Fruit fly (Drosophila melanogaster) whole organism, embryonic: ENCODE results near the gene CG4968.
A peak's percentile ranks its signal among the peaks of the same experiment; 100 is the strongest.

Experiments used
- Antp ChIP-seq: fragments of 200-800 bp; sonication (Bioruptor generic); optimal IDR thresholded peaks from 3 replicates; lab custom pipeline; 2016; ENCODE audit warnings: missing biosample characterization, missing genetic modification characterization
- Atf-2 ChIP-seq: fragments of 200-800 bp; sonication (Bioruptor generic); optimal IDR thresholded peaks from 2 replicates; lab custom pipeline; 2016; ENCODE audit warnings: missing biosample characterization, missing genetic modification characterization
- B-H1 ChIP-seq: fragments of 200-800 bp; sonication (Bioruptor generic); IDR thresholded peaks from 3 replicates; pipeline ENCODE4 v1.3.6; 2022; ENCODE audit warnings: missing biosample characterization, missing genetic modification characterization
- CG10654 ChIP-seq: fragments of 200-800 bp; sonication (Bioruptor generic); optimal IDR thresholded peaks from 2 replicates; lab custom pipeline; 2016; ENCODE audit warnings: missing biosample characterization, missing genetic modification characterization
- CG11456 ChIP-seq: fragments of 200-800 bp; sonication (Bioruptor generic); IDR thresholded peaks from 3 replicates; pipeline ENCODE4 v1.3.6; 2022; ENCODE audit warnings: missing biosample characterization, missing genetic modification characterization
- CG12659 ChIP-seq: fragments of 200-800 bp; sonication (Bioruptor generic); optimal IDR thresholded peaks from 3 replicates; lab custom pipeline; 2017; ENCODE audit warnings: mild to moderate bottlenecking, missing biosample characterization, missing genetic modification reagents, missing genetic modification characterization
- CG15514 ChIP-seq: fragments of 200-800 bp; sonication (Bioruptor generic); optimal IDR thresholded peaks from 3 replicates; lab custom pipeline; 2017; ENCODE audit warnings: missing biosample characterization, missing genetic modification characterization, mild to moderate bottlenecking, moderate library complexity, missing genetic modification reagents
- CG15601 ChIP-seq: fragments of 200-800 bp; sonication (Bioruptor generic); optimal IDR thresholded peaks from 3 replicates; lab custom pipeline; 2019; ENCODE audit warnings: missing biosample characterization, mild to moderate bottlenecking, missing genetic modification characterization, moderate library complexity
- CG17186 ChIP-seq: fragments of 200-800 bp; sonication (Bioruptor generic); optimal IDR thresholded peaks from 3 replicates; lab custom pipeline; 2017; ENCODE audit warnings: missing biosample characterization, missing genetic modification reagents, missing genetic modification characterization
- CG18262 ChIP-seq: fragments of 200-800 bp; optimal IDR thresholded peaks from 3 replicates; lab custom pipeline; 2019; ENCODE audit warnings: missing biosample characterization, mild to moderate bottlenecking, missing genetic modification characterization, moderate library complexity
- CG3995 ChIP-seq: fragments of 200-800 bp; sonication (Bioruptor generic); optimal IDR thresholded peaks from 3 replicates; lab custom pipeline; 2016; ENCODE audit warnings: missing biosample characterization, missing genetic modification characterization
- CG4820 ChIP-seq: fragments of 200-800 bp; sonication (Bioruptor generic); optimal IDR thresholded peaks from 3 replicates; lab custom pipeline; 2016; ENCODE audit warnings: missing biosample characterization, missing genetic modification characterization
- CG6254 ChIP-seq: fragments of 200-800 bp; sonication (Bioruptor generic); optimal IDR thresholded peaks from 3 replicates; lab custom pipeline; 2017; ENCODE audit warnings: mild to moderate bottlenecking, missing biosample characterization, missing genetic modification reagents, missing genetic modification characterization
- CG6683 ChIP-seq: fragments of 200-800 bp; sonication (Bioruptor generic); optimal IDR thresholded peaks from 2 replicates; lab custom pipeline; 2017; ENCODE audit warnings: missing biosample characterization, mild to moderate bottlenecking, missing genetic modification characterization, missing genetic modification reagents
- CG7271 ChIP-seq: fragments of 200-800 bp; sonication (Bioruptor generic); optimal IDR thresholded peaks from 2 replicates; lab custom pipeline; 2018; ENCODE audit warnings: missing biosample characterization, mild to moderate bottlenecking, missing genetic modification characterization, moderate library complexity
- CG8478 ChIP-seq: fragments of >200 bp; optimal IDR thresholded peaks from 2 replicates; lab custom pipeline; 2018
- CG8944 ChIP-seq: fragments of 200-800 bp; sonication (Bioruptor generic); optimal IDR thresholded peaks from 3 replicates; lab custom pipeline; 2016; ENCODE audit warnings: missing biosample characterization, missing genetic modification characterization
- CG9609 ChIP-seq: fragments of 200-800 bp; sonication (Bioruptor generic); optimal IDR thresholded peaks from 3 replicates; lab custom pipeline; 2016; ENCODE audit warnings: missing biosample characterization, missing genetic modification characterization
- Camta ChIP-seq: fragments of 200-800 bp; sonication (Bioruptor generic); optimal IDR thresholded peaks from 2 replicates; lab custom pipeline; 2016; ENCODE audit warnings: missing biosample characterization, missing genetic modification characterization
- Dref ChIP-seq: fragments of 200-800 bp; sonication (Bioruptor generic); IDR thresholded peaks from 2 replicates; pipeline ENCODE4 v1.3.6; 2022; ENCODE audit warnings: missing biosample characterization, missing genetic modification characterization
- Ets97D ChIP-seq: fragments of 200-800 bp; sonication (Bioruptor generic); optimal IDR thresholded peaks from 3 replicates; lab custom pipeline; 2016; ENCODE audit warnings: missing biosample characterization, missing genetic modification characterization
- H2.0 ChIP-seq: fragments of 200-800 bp; sonication (Bioruptor generic); IDR thresholded peaks from 2 replicates; pipeline ENCODE4 v1.3.6; 2022; ENCODE audit warnings: missing biosample characterization, missing genetic modification characterization
- HHEX ChIP-seq: fragments of 200-800 bp; sonication (Bioruptor generic); optimal IDR thresholded peaks from 3 replicates; lab custom pipeline; 2017; ENCODE audit warnings: missing biosample characterization, mild to moderate bottlenecking, missing genetic modification characterization, missing genetic modification reagents
- HLH54F ChIP-seq: fragments of 200-800 bp; sonication (Bioruptor generic); optimal IDR thresholded peaks from 3 replicates; lab custom pipeline; 2016; ENCODE audit warnings: missing biosample characterization, missing genetic modification characterization
- HmgZ ChIP-seq: fragments of 200-800 bp; sonication (Bioruptor generic); optimal IDR thresholded peaks from 2 replicates; lab custom pipeline; 2018; ENCODE audit warnings: missing biosample characterization, mild to moderate bottlenecking, missing genetic modification characterization
- Hmr ChIP-seq: fragments of 200-800 bp; sonication (Bioruptor generic); optimal IDR thresholded peaks from 3 replicates; lab custom pipeline; 2017; ENCODE audit warnings: mild to moderate bottlenecking, missing biosample characterization, missing genetic modification reagents, missing genetic modification characterization
- Hr51 ChIP-seq, 2 experiments: fragments of 200-800 bp; sonication (Bioruptor generic); optimal IDR thresholded peaks; 2 replicates in 1 of 2; 3 replicates in 1 of 2; lab custom pipeline; 2016 to 2018; ENCODE audit warnings: missing biosample characterization in 2 of 2, missing genetic modification characterization in 2 of 2, mild to moderate bottlenecking in 1 of 2, moderate library complexity in 1 of 2
- Mad ChIP-seq: fragments of 200-800 bp; sonication (Bioruptor generic); optimal IDR thresholded peaks from 2 replicates; lab custom pipeline; 2016; ENCODE audit warnings: missing biosample characterization, missing genetic modification characterization
- Mes4 ChIP-seq: fragments of 200-800 bp; sonication (Bioruptor generic); optimal IDR thresholded peaks from 2 replicates; lab custom pipeline; 2016; ENCODE audit warnings: missing biosample characterization, missing genetic modification characterization
- Myb ChIP-seq: fragments of 200-800 bp; sonication (Bioruptor generic); optimal IDR thresholded peaks from 2 replicates; lab custom pipeline; 2016; ENCODE audit warnings: missing biosample characterization, missing genetic modification characterization
- Sry-β ChIP-seq: fragments of 200-800 bp; sonication (Bioruptor generic); optimal IDR thresholded peaks from 2 replicates; lab custom pipeline; 2018; ENCODE audit warnings: missing biosample characterization, mild to moderate bottlenecking, missing genetic modification characterization, moderate library complexity
- Sry-δ ChIP-seq: fragments of 200-800 bp; sonication (Bioruptor generic); optimal IDR thresholded peaks from 2 replicates; lab custom pipeline; 2016; ENCODE audit warnings: missing biosample characterization, missing genetic modification characterization
- Stat92E ChIP-seq, 3 experiments: fragments of >200 bp in 2 of 3; fragments of 200-800 bp in 1 of 3; sonication (Bioruptor generic) in 1 of 3; optimal IDR thresholded peaks; 2 replicates each; lab custom pipeline; 2017 to 2019; ENCODE audit warnings: missing biosample characterization in 3 of 3, missing genetic modification characterization in 3 of 3, mild to moderate bottlenecking in 1 of 3, moderate library complexity in 1 of 3
- Xbp1 ChIP-seq: fragments of 200-800 bp; sonication (Bioruptor generic); optimal IDR thresholded peaks from 3 replicates; lab custom pipeline; 2016; ENCODE audit warnings: missing biosample characterization, mild to moderate bottlenecking, missing genetic modification characterization
- btn ChIP-seq: fragments of 200-800 bp; sonication (Bioruptor generic); optimal IDR thresholded peaks from 2 replicates; lab custom pipeline; 2016; ENCODE audit warnings: missing biosample characterization, missing genetic modification characterization
- chif ChIP-seq, 2 experiments: fragments of 200-800 bp; sonication (Bioruptor generic); optimal IDR thresholded peaks; 3 replicates each; lab custom pipeline; 2016; ENCODE audit warnings: missing biosample characterization in 2 of 2, missing genetic modification characterization in 2 of 2
- chm ChIP-seq: fragments of 200-800 bp; sonication (Bioruptor generic); IDR thresholded peaks from 2 replicates; pipeline ENCODE4 v1.3.6; 2022; ENCODE audit warnings: missing biosample characterization, missing genetic modification characterization
- ci ChIP-seq: fragments of 200-800 bp; sonication (Bioruptor generic); IDR thresholded peaks from 3 replicates; pipeline ENCODE4 v1.3.6; 2022; ENCODE audit warnings: missing biosample characterization, missing genetic modification characterization
- crc ChIP-seq: fragments of 200-800 bp; sonication (Bioruptor generic); optimal IDR thresholded peaks from 2 replicates; lab custom pipeline; 2016; ENCODE audit warnings: missing biosample characterization, missing genetic modification characterization
- dysf ChIP-seq: fragments of 200-800 bp; sonication (Bioruptor generic); IDR thresholded peaks from 3 replicates; pipeline ENCODE4 v1.3.6; 2022; ENCODE audit warnings: missing biosample characterization, missing genetic modification characterization
- emc ChIP-seq: fragments of 200-800 bp; sonication (Bioruptor generic); optimal IDR thresholded peaks from 2 replicates; lab custom pipeline; 2016; ENCODE audit warnings: missing biosample characterization, missing genetic modification characterization
- fd64A ChIP-seq: fragments of 200-800 bp; sonication (Bioruptor generic); optimal IDR thresholded peaks from 3 replicates; lab custom pipeline; 2018; ENCODE audit warnings: missing biosample characterization, mild to moderate bottlenecking, missing genetic modification characterization
- hkb ChIP-seq, 2 experiments: fragments of 200-800 bp in 1 of 2; fragments of >200 bp in 1 of 2; sonication (Bioruptor generic) in 1 of 2; IDR thresholded peaks in 1 of 2; optimal IDR thresholded peaks in 1 of 2; 2 replicates each; pipeline versions ENCODE4 v1.3.6 to Lab custom; 2017 to 2022; ENCODE audit warnings: missing biosample characterization in 1 of 2, missing genetic modification characterization in 1 of 2
- pnt ChIP-seq: fragments of 200-800 bp; sonication (Bioruptor generic); optimal IDR thresholded peaks from 3 replicates; lab custom pipeline; 2016; ENCODE audit warnings: missing biosample characterization, missing genetic modification characterization
- pzg ChIP-seq: fragments of 200-800 bp; sonication (Bioruptor generic); optimal IDR thresholded peaks from 3 replicates; lab custom pipeline; 2018; ENCODE audit warnings: missing biosample characterization, mild to moderate bottlenecking, missing genetic modification characterization, moderate library complexity
- sna ChIP-seq: fragments of 200-800 bp; sonication (Bioruptor generic); IDR thresholded peaks from 2 replicates; pipeline ENCODE4 v1.3.6; 2022; ENCODE audit warnings: missing biosample characterization, missing genetic modification characterization; ENCODE audit not compliant: partially characterized antibody
- sr ChIP-seq: fragments of 200-800 bp; sonication (Bioruptor generic); IDR thresholded peaks from 3 replicates; pipeline ENCODE4 v1.3.6; 2022; ENCODE audit warnings: missing biosample characterization, missing genetic modification characterization
- wdn ChIP-seq: fragments of 200-800 bp; sonication (Bioruptor generic); IDR thresholded peaks from 2 replicates; pipeline ENCODE4 v1.3.6; 2022; ENCODE audit warnings: missing biosample characterization, missing genetic modification characterization
- zen2 ChIP-seq: fragments of 200-800 bp; sonication (Bioruptor generic); IDR thresholded peaks from 3 replicates; pipeline ENCODE4 v1.3.6; 2022; ENCODE audit warnings: missing biosample characterization, missing genetic modification characterization; ENCODE audit not compliant: partially characterized antibody
- zfh2 ChIP-seq: fragments of 200-800 bp; sonication (Bioruptor generic); optimal IDR thresholded peaks from 2 replicates; lab custom pipeline; 2016; ENCODE audit warnings: missing biosample characterization, missing genetic modification characterization

Gene CG4968

DNA sequence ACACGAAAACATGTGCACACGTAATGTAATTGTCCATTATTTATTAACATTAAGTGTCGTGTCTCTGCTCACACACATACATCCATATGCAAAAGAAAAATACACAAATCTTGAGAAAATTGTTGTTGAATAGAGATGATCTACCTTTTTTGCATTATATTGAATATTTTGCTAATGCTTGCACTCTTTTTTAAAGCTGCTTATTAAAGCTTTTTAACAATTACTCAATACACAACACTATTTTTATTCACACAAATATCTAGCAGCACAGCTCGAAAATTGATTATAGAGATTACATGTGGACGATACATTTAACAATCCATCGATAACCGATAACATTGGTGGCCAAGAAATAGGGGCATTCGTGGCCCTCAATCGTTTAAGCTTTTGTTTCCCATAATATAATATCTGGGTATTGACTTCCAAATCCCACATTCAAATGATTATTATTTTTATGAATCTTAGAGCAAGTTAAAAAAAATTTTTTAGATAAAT is 14.6 kb upstream of the CG4968 start, which contains the start of gene Ufd4 (continued):
- TF ChIP-seq Camta (peak; percentile 68), sna (GFP tag; lab: Robert Waterston, UW) (no peak), zen2 (GFP tag; lab: Robert Waterston, UW) (no peak; the same call in 2 of the 3 replicates), Stat92E (GFP tag; optimal IDR thresholded peaks at IDR 0.05; lab: Kevin White, UChicago) (peak in 1 of 3 experiments; percentile 69), HmgZ (peak; percentile 64), zfh2 (GFP tag; lab: Kevin White, UChicago) (peak; percentile 60), CG8478 (no peak), crc (GFP tag; lab: Kevin White, UChicago) (peak; percentile 28), sr (GFP tag; lab: Robert Waterston, UW) (no peak), wdn (0 out of 2 replicates have a peak, but pooled peaks have one; percentile 41), CG6254 (GFP tag; lab: Kevin White, UChicago) (peak; percentile 41), Sry-δ (GFP tag; lab: Kevin White, UChicago) (peak; percentile 87), CG9609 (GFP tag; lab: Kevin White, UChicago) (peak; percentile 16), B-H1 (GFP tag; lab: Robert Waterston, UW) (peak; percentile 46; the same call in 1 of the 3 replicates), CG15514 (GFP tag; lab: Kevin White, UChicago) (no peak), Ets97D (GFP tag; lab: Kevin White, UChicago) (peak; percentile 50), pnt (GFP tag; lab: Kevin White, UChicago) (peak; percentile 8), Hr51 (GFP tag; optimal IDR thresholded peaks at IDR 0.05; lab: Kevin White, UChicago) (peak in 1 of 2 experiments; percentile 56), H2.0 (GFP tag; lab: Robert Waterston, UW) (peak; percentile 32; the same call in 1 of the 2 replicates), CG10654 (peak; percentile 27), Hmr (no peak), CG3995 (GFP tag; lab: Kevin White, UChicago) (peak; percentile 49), Dref (GFP tag; lab: Robert Waterston, UW) (peak; percentile 81), chif (GFP tag; optimal IDR thresholded peaks at IDR 0.05; lab: Kevin White, UChicago) (peak; percentile 16 to 49), dysf (GFP tag; lab: Robert Waterston, UW) (no peak; the same call in 2 of the 3 replicates), CG17186 (GFP tag; lab: Kevin White, UChicago) (no peak), CG18262 (tag; lab: Kevin White, UChicago) (no peak), CG11456 (GFP tag; lab: Robert Waterston, UW) (no peak), CG4820 (GFP tag; lab: Kevin White, UChicago) (peak; percentile 59), emc (GFP tag; lab: Kevin White, UChicago) (peak; percentile 5), chm (GFP tag; lab: Robert Waterston, UW) (no peak), ci (GFP tag; lab: Robert Waterston, UW) (no peak; the same call in 2 of the 3 replicates), Xbp1 (GFP tag; lab: Kevin White, UChicago) (peak; percentile 76), CG15601 (tag; lab: Kevin White, UChicago) (no peak), Myb (GFP tag; lab: Kevin White, UChicago) (peak; percentile 21), CG12659 (peak; percentile 79), CG7271 (tag; lab: Kevin White, UChicago) (peak; percentile 45), Mes4 (GFP tag; lab: Kevin White, UChicago) (peak; percentile 11), Atf-2 (peak; percentile 27), CG6683 (GFP tag; lab: Kevin White, UChicago) (peak; percentile 24), fd64A (no peak), HLH54F (GFP tag; lab: Kevin White, UChicago) (peak; percentile 63), CG8944 (peak; percentile 3), Antp (GFP tag; lab: Kevin White, UChicago) (no peak), Mad (GFP tag; lab: Kevin White, UChicago) (peak; percentile 13), pzg (GFP tag; lab: Kevin White, UChicago) (peak; percentile 62), Sry-β (GFP tag; lab: Kevin White, UChicago) (peak; percentile 15), btn (peak; percentile 14), hkb (optimal IDR thresholded peaks at IDR 0.05; lab: Kevin White, UChicago) (no peak), hkb (GFP tag; IDR thresholded peaks at IDR 0.05; lab: Robert Waterston, UW) (peak; percentile 84), HHEX (GFP tag; lab: Kevin White, UChicago) (no peak)
